Worm (Caenorhabditis elegans): ENCODE results near the gene mex-6.

ce11 chrII:9559929-9560328, 36.0 kb downstream of the mex-6 start, which contains the start of gene F35H8.4:
- TF ChIP-seq nhr-76 (tag; optimal IDR thresholded peaks at IDR 0.05): no peak
- no peak for TF ChIP-seq ZK546.5 (tag; optimal IDR thresholded peaks at IDR 0.05)
- no peak for TF ChIP-seq jun-1 (tag; optimal IDR thresholded peaks at IDR 0.05)
- TF ChIP-seq R02D3.7 (tag; optimal IDR thresholded peaks at IDR 0.05): no peak
- no peak for TF ChIP-seq ztf-11 (tag; optimal IDR thresholded peaks at IDR 0.05)
- no peak for TF ChIP-seq pha-4 (tag; optimal IDR thresholded peaks at IDR 0.05)
